Fruit fly (Drosophila melanogaster) whole organism, pupa: Measurements from ENCODE around the gene CG32751.

Experiments
- CG10348 ChIP-seq: fragments of 200-800 bp; sonication (Bioruptor generic); IDR thresholded peaks from 2 replicates; pipeline ENCODE4 v1.3.6; 2022; ENCODE audit warnings: missing biosample characterization, missing genetic modification characterization
- CG12605 ChIP-seq: fragments of 200-800 bp; sonication (Bioruptor generic); IDR thresholded peaks from 2 replicates; pipeline ENCODE4 v1.3.6; 2022; ENCODE audit warnings: missing biosample characterization, missing genetic modification characterization
- CG13204 ChIP-seq: fragments of 200-800 bp; sonication (Bioruptor generic); optimal IDR thresholded peaks from 2 replicates; lab custom pipeline; 2018; ENCODE audit warnings: missing biosample characterization, mild to moderate bottlenecking, missing genetic modification characterization, moderate library complexity
- CG14655 ChIP-seq: fragments of 200-800 bp; sonication (Bioruptor generic); optimal IDR thresholded peaks from 3 replicates; lab custom pipeline; 2017; ENCODE audit warnings: mild to moderate bottlenecking, missing biosample characterization, missing genetic modification reagents, missing genetic modification characterization
- CG15710 ChIP-seq: fragments of 200-800 bp; sonication (Bioruptor generic); optimal IDR thresholded peaks from 2 replicates; lab custom pipeline; 2018; ENCODE audit warnings: missing biosample characterization, mild to moderate bottlenecking, missing genetic modification characterization, moderate library complexity
- CG17806 ChIP-seq: fragments of 200-800 bp; sonication (Bioruptor generic); optimal IDR thresholded peaks from 2 replicates; lab custom pipeline; 2018; ENCODE audit warnings: missing biosample characterization, mild to moderate bottlenecking, missing genetic modification characterization, moderate library complexity
- CG32121 ChIP-seq: fragments of 200-800 bp; sonication (Bioruptor generic); IDR thresholded peaks from 2 replicates; pipeline ENCODE4 v1.3.6; 2022; ENCODE audit warnings: missing biosample characterization, missing genetic modification characterization
- CG34367 ChIP-seq: fragments of 200-800 bp; sonication (Bioruptor generic); optimal IDR thresholded peaks from 2 replicates; lab custom pipeline; 2018; ENCODE audit warnings: missing biosample characterization, mild to moderate bottlenecking, missing genetic modification characterization
- CG4496 ChIP-seq: fragments of 200-800 bp; sonication (Bioruptor generic); IDR thresholded peaks from 3 replicates; pipeline ENCODE4 v1.3.6; 2022; ENCODE audit warnings: missing biosample characterization, missing genetic modification characterization
- CG8159 ChIP-seq: fragments of 200-800 bp; sonication (Bioruptor generic); optimal IDR thresholded peaks from 3 replicates; lab custom pipeline; 2018; ENCODE audit warnings: missing biosample characterization, mild to moderate bottlenecking, missing genetic modification characterization, moderate library complexity
- CG8301 ChIP-seq: fragments of 200-800 bp; sonication (Bioruptor generic); optimal IDR thresholded peaks from 2 replicates; lab custom pipeline; 2018; ENCODE audit warnings: missing biosample characterization, mild to moderate bottlenecking, missing genetic modification characterization
- CG9948 ChIP-seq: fragments of 200-800 bp; sonication (Bioruptor generic); optimal IDR thresholded peaks from 2 replicates; lab custom pipeline; 2018; ENCODE audit warnings: missing biosample characterization, mild to moderate bottlenecking, missing genetic modification characterization, moderate library complexity
- D1 ChIP-seq: fragments of 200-800 bp; sonication (Bioruptor generic); optimal IDR thresholded peaks from 2 replicates; lab custom pipeline; 2018; ENCODE audit warnings: missing biosample characterization, mild to moderate bottlenecking, missing genetic modification characterization, moderate library complexity
- EcR ChIP-seq: fragments of 200-800 bp; sonication (Bioruptor generic); optimal IDR thresholded peaks from 3 replicates; lab custom pipeline; 2019; ENCODE audit warnings: missing biosample characterization, missing genetic modification characterization, mild to moderate bottlenecking, moderate library complexity, missing genetic modification reagents
- Ets98B ChIP-seq: fragments of 200-800 bp; sonication (Bioruptor generic); IDR thresholded peaks from 2 replicates; pipeline ENCODE4 v1.3.6; 2022; ENCODE audit warnings: missing biosample characterization, missing genetic modification characterization
- Pif1A ChIP-seq: fragments of 200-800 bp; sonication (Bioruptor generic); optimal IDR thresholded peaks from 3 replicates; lab custom pipeline; 2016; ENCODE audit warnings: missing biosample characterization, missing genetic modification characterization
- Pif1B ChIP-seq: fragments of 200-800 bp; sonication (Bioruptor generic); optimal IDR thresholded peaks from 3 replicates; lab custom pipeline; 2016; ENCODE audit warnings: missing biosample characterization, missing genetic modification characterization
- Snoo ChIP-seq: fragments of 200-800 bp; sonication (Bioruptor generic); optimal IDR thresholded peaks from 3 replicates; lab custom pipeline; 2017; ENCODE audit warnings: missing biosample characterization, mild to moderate bottlenecking, missing genetic modification characterization, inconsistent platforms
- fd96Ca ChIP-seq: fragments of 200-800 bp; sonication (Bioruptor generic); IDR thresholded peaks from 3 replicates; pipeline ENCODE4 v1.3.6; 2022; ENCODE audit warnings: missing biosample characterization, missing genetic modification characterization
- gl ChIP-seq: fragments of 200-800 bp; sonication (Bioruptor generic); optimal IDR thresholded peaks from 2 replicates; lab custom pipeline; 2018; ENCODE audit warnings: missing biosample characterization, mild to moderate bottlenecking, missing genetic modification characterization
- rn ChIP-seq: fragments of 200-800 bp; sonication (Bioruptor generic); IDR thresholded peaks from 2 replicates; pipeline ENCODE4 v1.3.6; 2022; ENCODE audit warnings: missing biosample characterization, missing genetic modification characterization

CG32751 gene

DNA sequence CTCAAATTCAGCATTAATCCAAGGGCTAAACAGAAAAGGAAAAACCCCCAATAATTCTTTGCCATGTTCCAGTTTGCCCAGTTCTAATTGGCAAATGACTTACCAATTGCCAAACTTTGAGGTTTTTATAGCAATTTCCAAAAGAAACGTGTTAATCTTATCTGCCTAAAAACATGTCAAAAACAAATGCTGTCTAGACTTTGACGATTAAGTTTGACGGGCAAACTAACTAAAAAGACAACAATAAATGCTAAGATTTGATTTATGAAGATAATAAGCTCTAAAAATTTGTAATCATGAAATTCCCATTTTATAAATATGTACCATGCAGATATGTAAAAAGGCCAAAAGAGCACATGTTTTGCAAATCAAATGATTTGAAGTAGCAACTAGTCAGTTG lies at the start of gene CG32751:
Gene CG32751 (minus strand): TSS at position 101 of the 400 bp plus-strand sequence.
- TF ChIP-seq Snoo (no peak), CG10348 (no peak), gl (tag; lab: Kevin White, UChicago) (no peak), CG14655 (GFP tag; lab: Kevin White, UChicago) (no peak)

DNA sequence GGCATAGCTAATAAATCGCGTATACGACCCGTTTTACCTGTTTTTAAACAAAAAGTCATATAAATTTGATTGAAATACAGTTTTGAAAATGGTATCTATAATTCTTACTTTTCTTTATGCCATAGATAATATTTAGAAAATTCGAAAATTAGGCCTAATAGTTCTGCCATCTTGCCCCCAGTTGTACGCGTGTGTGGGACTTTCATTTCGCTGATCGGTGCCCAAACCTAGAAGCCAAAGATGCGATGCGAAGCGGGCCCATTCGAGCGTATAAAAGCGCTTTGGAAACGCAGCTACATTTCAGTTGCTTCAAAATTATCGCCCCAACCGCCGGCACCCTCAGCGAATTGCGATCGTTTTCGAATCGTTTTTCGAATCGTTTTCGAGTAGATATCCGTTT lies 38.6 kb upstream of the CG32751 start, which contains the start of gene CG14445:
Gene CG14445 (plus strand): TSS at position 301 of the 400 bp plus-strand sequence.
- no peak for TF ChIP-seq CG12605
- no peak for TF ChIP-seq CG13204 (GFP tag; lab: Kevin White, UChicago)
- TF ChIP-seq CG9948: no peak

DNA sequence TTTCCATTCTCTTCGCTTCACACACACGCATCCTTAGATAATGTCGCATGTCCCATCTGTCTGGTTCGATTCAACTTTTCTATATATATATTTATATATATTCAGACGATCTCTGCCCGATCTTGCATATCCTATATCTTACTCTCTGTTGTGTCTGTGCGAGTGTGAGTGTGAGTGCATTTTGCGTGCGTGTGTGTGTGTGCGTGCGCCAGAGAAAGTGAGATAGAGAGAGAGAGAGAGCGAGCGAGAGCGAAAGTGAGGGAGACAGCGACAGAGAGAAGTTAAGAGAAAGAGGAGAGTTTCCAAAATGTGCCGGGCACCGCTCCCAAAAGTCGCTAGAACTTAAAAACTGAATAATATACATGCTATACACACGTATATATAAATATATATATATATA lies 33.3 kb upstream of the CG32751 start:
- TF ChIP-seq Pif1A (GFP tag; lab: Kevin White, UChicago): no peak

DNA sequence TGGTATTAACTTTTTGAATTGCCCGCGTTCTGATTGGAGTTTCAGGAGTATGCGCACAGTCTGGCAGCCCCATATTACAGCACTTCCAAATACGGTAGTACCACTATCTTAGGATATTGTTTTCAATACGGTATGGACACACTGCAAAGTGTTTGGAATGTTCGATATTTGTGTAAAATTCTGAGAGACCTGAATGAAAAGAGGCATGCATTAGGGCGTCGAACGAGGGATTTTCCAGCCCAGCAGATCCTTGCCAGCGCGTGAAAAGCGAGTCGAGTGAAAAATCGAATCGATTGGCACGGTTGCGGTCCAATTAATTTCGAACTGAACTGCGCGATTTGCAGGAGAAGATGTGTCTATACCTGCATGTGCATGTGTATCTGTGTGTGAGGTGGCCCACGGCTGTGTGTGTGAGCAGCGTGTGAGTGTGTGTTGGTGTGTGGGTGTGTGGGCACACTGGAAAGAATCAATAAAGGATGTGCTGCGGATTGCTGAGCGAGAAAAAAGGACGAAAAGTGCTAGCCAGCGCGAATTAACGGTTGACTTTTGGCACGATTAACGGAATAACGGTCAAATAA lies 27.1 kb upstream of the CG32751 start, which contains the start of gene dtn:
Gene dtn (plus strand): TSS at position 176 of the 578 bp plus-strand sequence.
- TF ChIP-seq CG17806 (tag; lab: Kevin White, UChicago) (no peak), rn (GFP tag; lab: Robert Waterston, UW) (no peak), EcR (no peak), CG12605 (no peak), Pif1A (GFP tag; lab: Kevin White, UChicago) (no peak), fd96Ca (GFP tag; lab: Robert Waterston, UW) (no peak), CG8301 (tag; lab: Kevin White, UChicago) (no peak), CG14655 (GFP tag; lab: Kevin White, UChicago) (no peak), CG10348 (no peak), CG4496 (GFP tag; lab: Robert Waterston, UW) (no peak), Snoo (no peak), CG32121 (no peak), CG13204 (GFP tag; lab: Kevin White, UChicago) (no peak), Pif1B (GFP tag; lab: Kevin White, UChicago) (no peak), CG15710 (tag; lab: Kevin White, UChicago) (no peak), CG34367 (no peak), D1 (tag; lab: Kevin White, UChicago) (no peak), CG8159 (tag; lab: Kevin White, UChicago) (no peak)

DNA sequence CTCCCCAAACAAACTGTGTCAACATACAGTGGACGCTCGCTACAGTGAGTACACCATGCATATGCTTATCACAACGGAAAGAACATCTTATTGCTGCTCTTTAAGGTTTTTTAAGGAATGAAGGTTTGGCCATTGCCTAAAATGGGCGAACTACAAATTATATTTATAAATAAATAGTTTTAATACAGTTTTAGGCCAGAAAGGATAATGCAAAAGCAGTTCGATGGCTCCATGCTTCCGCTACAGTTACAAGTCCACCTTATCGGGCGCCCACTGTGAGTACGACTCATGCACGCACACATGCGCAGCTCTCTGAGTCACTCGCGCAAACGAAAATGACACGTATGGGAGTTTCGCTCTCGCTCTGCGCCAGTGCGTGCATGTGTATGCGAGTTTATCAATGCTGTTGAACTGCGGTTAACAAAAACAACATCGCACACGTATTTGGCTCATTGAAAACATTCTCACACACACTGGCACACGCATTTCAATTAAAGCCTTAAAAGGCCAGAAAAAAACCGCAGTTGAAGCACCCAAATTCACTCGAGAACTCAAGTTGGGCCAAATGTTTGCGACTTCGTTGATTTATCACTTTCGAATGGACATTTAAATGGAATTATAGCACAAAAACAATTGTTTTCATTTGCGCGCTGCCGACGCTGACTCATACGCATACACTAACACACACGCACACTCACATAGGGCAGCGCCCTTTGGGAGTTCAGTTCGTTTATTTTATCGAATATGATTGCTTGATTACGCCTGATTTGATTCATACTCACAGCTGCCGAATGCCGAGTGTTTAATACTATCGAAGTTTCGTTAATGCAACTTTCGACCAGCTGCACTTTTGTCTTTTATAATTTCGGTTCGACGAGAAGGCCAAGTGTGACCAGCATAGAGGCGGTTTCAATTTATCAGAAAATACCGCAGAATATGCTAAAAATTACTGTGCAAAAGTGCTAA lies 26.1 kb upstream of the CG32751 start, which contains the start of gene sqh:
Gene sqh (minus strand): TSS at position 916 of the 966 bp plus-strand sequence.
- TF ChIP-seq CG17806 (tag; lab: Kevin White, UChicago) (peak; percentile 66), CG32121 (peak; percentile 95), CG10348 (peak; percentile 80), CG12605 (peak; percentile 76), Snoo (peak; percentile 85), CG4496 (GFP tag; lab: Robert Waterston, UW) (peak; percentile 94), Ets98B (GFP tag; lab: Robert Waterston, UW) (peak; percentile 91), CG13204 (GFP tag; lab: Kevin White, UChicago) (no peak), gl (tag; lab: Kevin White, UChicago) (peak; percentile 66), CG34367 (peak; percentile 75), D1 (tag; lab: Kevin White, UChicago) (no peak), CG8301 (tag; lab: Kevin White, UChicago) (peak; percentile 82), CG9948 (peak; percentile 82), Pif1A (GFP tag; lab: Kevin White, UChicago) (peak; percentile 84), CG14655 (GFP tag; lab: Kevin White, UChicago) (peak; percentile 87), rn (GFP tag; lab: Robert Waterston, UW) (peak; percentile 78), EcR (peak; percentile 94), CG8159 (tag; lab: Kevin White, UChicago) (peak; percentile 81), Pif1B (GFP tag; lab: Kevin White, UChicago) (peak; percentile 87), CG15710 (tag; lab: Kevin White, UChicago) (peak; percentile 86), fd96Ca (GFP tag; lab: Robert Waterston, UW) (peak; percentile 96)

DNA sequence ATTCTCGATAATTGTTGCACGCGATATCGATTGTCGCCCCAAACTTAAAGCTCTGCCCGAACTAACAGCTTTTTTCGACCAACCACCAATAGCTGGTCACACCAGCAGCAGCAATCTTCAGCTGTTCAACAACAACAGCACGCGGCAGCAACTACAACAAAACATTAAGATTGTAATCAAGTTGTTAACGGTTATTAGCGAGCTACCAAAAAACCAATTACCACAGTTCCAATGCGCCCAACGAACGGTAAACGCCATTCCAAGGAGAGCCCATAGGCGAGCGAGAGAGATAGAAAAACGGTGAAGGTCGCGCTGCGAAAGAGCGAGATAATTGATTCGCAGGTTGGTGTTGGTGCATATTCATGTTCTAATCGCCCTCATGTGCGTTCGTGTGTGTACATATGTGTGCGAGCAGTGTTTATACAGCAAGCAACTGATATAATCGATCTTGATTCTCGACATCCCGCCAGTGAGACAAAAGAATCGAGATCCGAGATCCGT lies 21.4 kb upstream of the CG32751 start, which contains the start of gene Efr:
Gene Efr (plus strand): TSS at position 113 of the 501 bp plus-strand sequence.
- TF ChIP-seq CG34367 (no peak), D1 (tag; lab: Kevin White, UChicago) (no peak), fd96Ca (GFP tag; lab: Robert Waterston, UW) (no peak), Ets98B (GFP tag; lab: Robert Waterston, UW) (no peak), EcR (peak; percentile 41), CG15710 (tag; lab: Kevin White, UChicago) (no peak), CG8301 (tag; lab: Kevin White, UChicago) (no peak), rn (GFP tag; lab: Robert Waterston, UW) (no peak), CG32121 (no peak), CG4496 (GFP tag; lab: Robert Waterston, UW) (0 out of 3 replicates have a peak, but pooled peaks have one; percentile 30), gl (tag; lab: Kevin White, UChicago) (no peak), CG17806 (tag; lab: Kevin White, UChicago) (no peak)
